Fruit fly (Drosophila melanogaster): ENCODE measurements around the gene Ada.

Gene Ada

dm6 chr3R:9074934-9075333 is 10.0 kb downstream of the Ada start:
- TF ChIP-seq Nf-YA (GFP tag; IDR thresholded peaks at IDR 0.05) (no peak), CG3407 (GFP tag; optimal IDR thresholded peaks at IDR 0.05) (no peak), pzg (GFP tag; optimal IDR thresholded peaks at IDR 0.05) (no peak), Sox102F (GFP tag; optimal IDR thresholded peaks at IDR 0.05) (no peak), amos (GFP tag; IDR thresholded peaks at IDR 0.05; ENCODE audit: partially characterized antibody) (no peak), Blimp-1 (GFP tag; optimal IDR thresholded peaks at IDR 0.05) (peak; percentile 12), CG2120 (GFP tag; optimal IDR thresholded peaks at IDR 0.05) (no peak), CG10979 (tag; optimal IDR thresholded peaks at IDR 0.05) (peak; percentile 18), CG13287 (GFP tag; IDR thresholded peaks at IDR 0.05; ENCODE audit: partially characterized antibody) (no peak), maf-S (GFP tag; optimal IDR thresholded peaks at IDR 0.05) (no peak), caup (GFP tag; optimal IDR thresholded peaks at IDR 0.05; ENCODE audit: severe bottlenecking) (no peak), Med (GFP tag) (peak; percentile 68), CG8944 (GFP tag; optimal IDR thresholded peaks at IDR 0.05) (no peak), Drgx (GFP tag; IDR thresholded peaks at IDR 0.05) (peak; percentile 52; the same call in 1 of the 2 replicates), br (optimal IDR thresholded peaks at IDR 0.05) (no peak), Ptx1 (GFP tag; IDR thresholded peaks at IDR 0.05) (no peak), Xrp1 (GFP tag; IDR thresholded peaks at IDR 0.05) (peak; percentile 20; the same call in 1 of the 2 replicates), CG31441 (GFP tag; IDR thresholded peaks at IDR 0.05) (0 out of 2 replicates have a peak, but pooled peaks have one; percentile 12), grau (tag; optimal IDR thresholded peaks at IDR 0.05) (no peak), CG18599 (GFP tag; optimal IDR thresholded peaks at IDR 0.05) (peak; percentile 29), ems (GFP tag; optimal IDR thresholded peaks at IDR 0.05) (peak; percentile 7), Ets65A (GFP tag) (peak; percentile 81), Poxn (GFP tag; IDR thresholded peaks at IDR 0.05) (no peak), bsh (GFP tag; optimal IDR thresholded peaks at IDR 0.05) (peak in 1 of 2 experiments; percentile 28), sens (GFP tag) (peak; percentile 28), ranshi (GFP tag; IDR thresholded peaks at IDR 0.05) (no peak), CG10274 (GFP tag; optimal IDR thresholded peaks at IDR 0.05) (no peak)

- TF ChIP-seq crol (GFP tag; IDR thresholded peaks at IDR 0.05) = peak; percentile 32; the same call in 1 of the 2 replicates
- no peak for TF ChIP-seq CG1233 (GFP tag; optimal IDR thresholded peaks at IDR 0.05)
- no peak for TF ChIP-seq CG18476 (GFP tag; optimal IDR thresholded peaks at IDR 0.05)
- TF ChIP-seq Sin3A (optimal IDR thresholded peaks at IDR 0.05) = no peak
- 0 out of 3 replicates have a peak, but pooled peaks have one; percentile 24 for TF ChIP-seq CG11456 (GFP tag; IDR thresholded peaks at IDR 0.05)
- no peak for TF ChIP-seq dpn (GFP tag; optimal IDR thresholded peaks at IDR 0.05)
- TF ChIP-seq CG6175 (GFP tag; IDR thresholded peaks at IDR 0.05) = no peak
- TF ChIP-seq onecut (GFP tag; IDR thresholded peaks at IDR 0.05) = no peak
- TF ChIP-seq lov (optimal IDR thresholded peaks at IDR 0.05) = no peak
- TF ChIP-seq lov (GFP tag; IDR thresholded peaks at IDR 0.05) = peak; percentile 44; the same call in 1 of the 3 replicates
- TF ChIP-seq stwl (tag; optimal IDR thresholded peaks at IDR 0.05) = no peak
- 0 out of 3 replicates have a peak, but pooled peaks have one; percentile 23 for TF ChIP-seq Opbp (GFP tag; IDR thresholded peaks at IDR 0.05; ENCODE audit: partially characterized antibody)
- TF ChIP-seq mld (GFP tag; IDR thresholded peaks at IDR 0.05; ENCODE audit: partially characterized antibody) = no peak
- no peak for TF ChIP-seq row (GFP tag; IDR thresholded peaks at IDR 0.05)
- no peak for TF ChIP-seq NC2β (GFP tag; optimal IDR thresholded peaks at IDR 0.05)
- no peak for TF ChIP-seq CG7372 (GFP tag; IDR thresholded peaks at IDR 0.05)
- TF ChIP-seq CG15269 (tag; optimal IDR thresholded peaks at IDR 0.05) = no peak
- TF ChIP-seq Hr39 (optimal IDR thresholded peaks at IDR 0.05) = peak; percentile 88
- no peak for TF ChIP-seq Abd-B (GFP tag; optimal IDR thresholded peaks at IDR 0.05)
- TF ChIP-seq CG32772 (GFP tag; IDR thresholded peaks at IDR 0.05) = no peak
- no peak for TF ChIP-seq sna (GFP tag; IDR thresholded peaks at IDR 0.05; ENCODE audit: partially characterized antibody)
- no peak for TF ChIP-seq CG30020 (tag; optimal IDR thresholded peaks at IDR 0.05)
- no peak for TF ChIP-seq peb (GFP tag; IDR thresholded peaks at IDR 0.05)
- no peak for TF ChIP-seq NFAT (GFP tag; IDR thresholded peaks at IDR 0.05)
- no peak for TF ChIP-seq CG31224 (GFP tag; IDR thresholded peaks at IDR 0.05)
These were observed 14.7 kb downstream of the Ada start for dm6 chr3R:9079638-9080037.
